Fruit fly (Drosophila melanogaster) whole organism, embryonic: Measurements from ENCODE around the gene dgt6.

Experiments used
- Abd-B ChIP-seq: fragments of 200-800 bp; sonication (Bioruptor generic); optimal IDR thresholded peaks from 2 replicates; lab custom pipeline; 2018; ENCODE audit warnings: missing biosample characterization, mild to moderate bottlenecking, missing genetic modification characterization, moderate library complexity
- B-H1 ChIP-seq: fragments of 200-800 bp; sonication (Bioruptor generic); IDR thresholded peaks from 3 replicates; pipeline ENCODE4 v1.3.6; 2022; ENCODE audit warnings: missing biosample characterization, missing genetic modification characterization
- Bdp1 ChIP-seq: fragments of 200-800 bp; sonication (Bioruptor generic); optimal IDR thresholded peaks from 3 replicates; lab custom pipeline; 2016; ENCODE audit warnings: missing biosample characterization, missing genetic modification characterization
- CG10543 ChIP-seq: fragments of 200-800 bp; sonication (Bioruptor generic); optimal IDR thresholded peaks from 3 replicates; lab custom pipeline; 2017; ENCODE audit warnings: missing biosample characterization, mild to moderate bottlenecking, missing genetic modification characterization, moderate library complexity
- CG12659 ChIP-seq: fragments of 200-800 bp; sonication (Bioruptor generic); optimal IDR thresholded peaks from 3 replicates; lab custom pipeline; 2017; ENCODE audit warnings: mild to moderate bottlenecking, missing biosample characterization, missing genetic modification reagents, missing genetic modification characterization
- CG13123 ChIP-seq: fragments of 200-800 bp; sonication (Bioruptor generic); optimal IDR thresholded peaks from 2 replicates; lab custom pipeline; 2016; ENCODE audit warnings: missing biosample characterization, missing genetic modification characterization
- CG14441 ChIP-seq: fragments of 200-800 bp; sonication (Bioruptor generic); IDR thresholded peaks from 2 replicates; pipeline ENCODE4 v1.3.6; 2022; ENCODE audit warnings: missing biosample characterization, missing genetic modification characterization
- CG14965 ChIP-seq: fragments of 200-800 bp; sonication (Bioruptor generic); optimal IDR thresholded peaks from 2 replicates; lab custom pipeline; 2016; ENCODE audit warnings: missing biosample characterization, missing genetic modification characterization, borderline replicate concordance
- CG1529 ChIP-seq: fragments of 200-800 bp; sonication (Bioruptor generic); optimal IDR thresholded peaks from 3 replicates; lab custom pipeline; 2018; ENCODE audit warnings: missing biosample characterization, missing genetic modification characterization
- CG17568 ChIP-seq: fragments of 200-800 bp; sonication (Bioruptor generic); optimal IDR thresholded peaks from 2 replicates; lab custom pipeline; 2018; ENCODE audit warnings: missing biosample characterization, mild to moderate bottlenecking, missing genetic modification characterization, moderate library complexity
- CG18476 ChIP-seq: fragments of 200-800 bp; sonication (Bioruptor generic); optimal IDR thresholded peaks from 2 replicates; lab custom pipeline; 2016; ENCODE audit warnings: missing biosample characterization, mild to moderate bottlenecking, missing genetic modification characterization
- CG32532 ChIP-seq: fragments of 200-800 bp; sonication (Bioruptor generic); IDR thresholded peaks from 2 replicates; pipeline ENCODE4 v1.3.6; 2022; ENCODE audit warnings: missing biosample characterization, missing genetic modification characterization
- CG3281 ChIP-seq: fragments of 200-800 bp; sonication (Bioruptor generic); optimal IDR thresholded peaks from 3 replicates; lab custom pipeline; 2017; ENCODE audit warnings: missing biosample characterization, mild to moderate bottlenecking, missing genetic modification characterization
- CG34376 ChIP-seq: fragments of 200-800 bp; sonication (Bioruptor generic); optimal IDR thresholded peaks from 2 replicates; lab custom pipeline; 2018; ENCODE audit warnings: missing biosample characterization, mild to moderate bottlenecking, missing genetic modification characterization
- CG4360 ChIP-seq: fragments of 200-800 bp; sonication (Bioruptor generic); IDR thresholded peaks from 2 replicates; pipeline ENCODE4 v1.3.6; 2022; ENCODE audit warnings: missing biosample characterization, missing genetic modification characterization
- CG4707 ChIP-seq: fragments of 200-800 bp; sonication (Bioruptor generic); optimal IDR thresholded peaks from 2 replicates; lab custom pipeline; 2018; ENCODE audit warnings: missing biosample characterization, mild to moderate bottlenecking, missing genetic modification characterization, moderate library complexity
- CG7928 ChIP-seq: fragments of 200-800 bp; sonication (Bioruptor generic); optimal IDR thresholded peaks from 2 replicates; lab custom pipeline; 2017; ENCODE audit warnings: missing biosample characterization, mild to moderate bottlenecking, missing genetic modification characterization
- CG8089 ChIP-seq: fragments of 200-800 bp; sonication (Bioruptor generic); optimal IDR thresholded peaks from 3 replicates; lab custom pipeline; 2016; ENCODE audit warnings: missing biosample characterization, missing genetic modification characterization
- CG9437 ChIP-seq: fragments of 200-800 bp; sonication (Bioruptor generic); optimal IDR thresholded peaks from 2 replicates; lab custom pipeline; 2018; ENCODE audit warnings: missing biosample characterization, mild to moderate bottlenecking, missing genetic modification characterization
- CTCF ChIP-seq: fragments of 200-800 bp; sonication (Bioruptor generic); optimal IDR thresholded peaks from 2 replicates; lab custom pipeline; 2017; ENCODE audit warnings: missing biosample characterization, mild to moderate bottlenecking, missing genetic modification characterization, moderate library complexity
- Dip2 ChIP-seq: fragments of 200-800 bp; sonication (Bioruptor generic); IDR thresholded peaks from 2 replicates; pipeline ENCODE4 v1.3.6; 2022; ENCODE audit warnings: missing biosample characterization, missing genetic modification characterization
- Dip3 ChIP-seq: fragments of 200-800 bp; sonication (Bioruptor generic); optimal IDR thresholded peaks from 3 replicates; lab custom pipeline; 2016; ENCODE audit warnings: missing biosample characterization, missing genetic modification characterization
- Ets65A ChIP-seq: fragments of 200-800 bp; sonication (Bioruptor generic); peaks from one replicate; lab custom pipeline; 2016; ENCODE audit warnings: missing biosample characterization, missing genetic modification characterization
- Gug ChIP-seq: fragments of 200-800 bp; sonication (Bioruptor generic); IDR thresholded peaks from 4 replicates; pipeline ENCODE4 v1.3.6; 2022; ENCODE audit warnings: missing biosample characterization, missing genetic modification characterization
- H15 ChIP-seq: fragments of 200-800 bp; sonication (Bioruptor generic); IDR thresholded peaks from 3 replicates; pipeline ENCODE4 v1.3.6; 2022; ENCODE audit warnings: missing biosample characterization, missing genetic modification characterization
- HLH4C ChIP-seq: fragments of 200-800 bp; sonication (Bioruptor generic); IDR thresholded peaks from 3 replicates; pipeline ENCODE4 v1.3.6; 2022; ENCODE audit warnings: missing biosample characterization, missing genetic modification characterization; ENCODE audit not compliant: partially characterized antibody
- Hey ChIP-seq: fragments of 200-800 bp; sonication (Bioruptor generic); optimal IDR thresholded peaks from 3 replicates; lab custom pipeline; 2018; ENCODE audit warnings: missing biosample characterization, mild to moderate bottlenecking, missing genetic modification characterization
- Lhr ChIP-seq: fragments of 200-800 bp; sonication (Bioruptor generic); optimal IDR thresholded peaks from 3 replicates; lab custom pipeline; 2017; ENCODE audit warnings: mild to moderate bottlenecking, missing biosample characterization, missing genetic modification reagents, missing genetic modification characterization
- MBD-R2 ChIP-seq: fragments of 200-800 bp; sonication (Bioruptor generic); IDR thresholded peaks from 2 replicates; pipeline ENCODE4 v1.3.6; 2022; ENCODE audit warnings: missing biosample characterization, missing genetic modification characterization
- Neu2 ChIP-seq: fragments of 200-800 bp; sonication (Bioruptor generic); optimal IDR thresholded peaks from 3 replicates; lab custom pipeline; 2016; ENCODE audit warnings: missing biosample characterization, missing genetic modification characterization, borderline replicate concordance
- Pdp1 ChIP-seq, 2 experiments: fragments of 200-800 bp; sonication (Bioruptor generic); optimal IDR thresholded peaks; 3 replicates each; lab custom pipeline; 2016; ENCODE audit warnings: missing biosample characterization in 2 of 2, missing genetic modification characterization in 2 of 2, mild to moderate bottlenecking in 1 of 2, moderate library complexity in 1 of 2
- Rfx ChIP-seq: fragments of 200-800 bp; sonication (Bioruptor generic); IDR thresholded peaks from 2 replicates; pipeline ENCODE4 v1.3.6; 2022; ENCODE audit warnings: missing biosample characterization, missing genetic modification characterization
- Trl ChIP-seq, 3 experiments: fragments of >200 bp in 2 of 3; fragments of 200-800 bp in 1 of 3; sonication (Bioruptor generic) in 1 of 3; optimal IDR thresholded peaks; 2 replicates in 1 of 3; 3 replicates in 2 of 3; lab custom pipeline; 2016 to 2017; ENCODE audit warnings: missing biosample characterization in 1 of 3, missing genetic modification characterization in 1 of 3
- aop ChIP-seq: fragments of 200-800 bp; sonication (Bioruptor generic); IDR thresholded peaks from 2 replicates; pipeline ENCODE4 v1.3.6; 2022; ENCODE audit warnings: missing biosample characterization, missing genetic modification characterization
- bbx ChIP-seq: fragments of 200-800 bp; sonication (Bioruptor generic); IDR thresholded peaks from 2 replicates; pipeline ENCODE4 v1.3.6; 2022; ENCODE audit warnings: missing biosample characterization, missing genetic modification characterization; ENCODE audit not compliant: partially characterized antibody
- cg ChIP-seq: fragments of 200-800 bp; sonication (Bioruptor generic); optimal IDR thresholded peaks from 3 replicates; lab custom pipeline; 2019; ENCODE audit warnings: missing biosample characterization, mild to moderate bottlenecking, missing genetic modification characterization, moderate library complexity
- cwo ChIP-seq: fragments of 200-800 bp; sonication (Bioruptor generic); optimal IDR thresholded peaks from 3 replicates; lab custom pipeline; 2017; ENCODE audit warnings: missing biosample characterization, missing genetic modification characterization, mild to moderate bottlenecking, moderate library complexity, missing genetic modification reagents
- esg ChIP-seq: fragments of 200-800 bp; sonication (Bioruptor generic); conservative IDR thresholded peaks from 2 replicates; pipeline ENCODE4 v1.3.6; 2022; ENCODE audit warnings: missing biosample characterization, missing genetic modification characterization
- gce ChIP-seq: fragments of 200-800 bp; sonication (Bioruptor generic); IDR thresholded peaks from 3 replicates; pipeline ENCODE4 v1.3.6; 2022; ENCODE audit warnings: missing biosample characterization, missing genetic modification characterization
- gro ChIP-seq: fragments of 200-800 bp; sonication (Bioruptor generic); optimal IDR thresholded peaks from 2 replicates; lab custom pipeline; 2016; ENCODE audit warnings: missing biosample characterization, missing genetic modification characterization
- hbn ChIP-seq: fragments of 200-800 bp; sonication (Bioruptor generic); IDR thresholded peaks from 2 replicates; pipeline ENCODE4 v1.3.6; 2022; ENCODE audit warnings: missing biosample characterization, missing genetic modification characterization; ENCODE audit not compliant: partially characterized antibody
- insv ChIP-seq, 2 experiments: fragments of 200-800 bp; sonication (Bioruptor generic); optimal IDR thresholded peaks; 3 replicates each; lab custom pipeline; 2016 to 2018; ENCODE audit warnings: missing biosample characterization in 2 of 2, missing genetic modification characterization in 2 of 2
- kah ChIP-seq: fragments of 200-800 bp; sonication (Bioruptor generic); optimal IDR thresholded peaks from 2 replicates; lab custom pipeline; 2018; ENCODE audit warnings: missing biosample characterization, mild to moderate bottlenecking, missing genetic modification characterization
- kni ChIP-seq: fragments of 200-800 bp; sonication (Bioruptor generic); optimal IDR thresholded peaks from 3 replicates; lab custom pipeline; 2017; ENCODE audit warnings: mild to moderate bottlenecking, missing biosample characterization, missing genetic modification reagents, missing genetic modification characterization
- mirr ChIP-seq: fragments of 200-800 bp; sonication (Bioruptor generic); optimal IDR thresholded peaks from 3 replicates; lab custom pipeline; 2018; ENCODE audit warnings: missing biosample characterization, mild to moderate bottlenecking, missing genetic modification characterization
- pum ChIP-seq: fragments of 200-800 bp; sonication (Bioruptor generic); optimal IDR thresholded peaks from 2 replicates; lab custom pipeline; 2016; ENCODE audit warnings: missing biosample characterization, missing genetic modification characterization
- sd ChIP-seq: fragments of 200-800 bp; sonication (Bioruptor generic); optimal IDR thresholded peaks from 3 replicates; lab custom pipeline; 2018; ENCODE audit warnings: missing biosample characterization, mild to moderate bottlenecking, missing genetic modification characterization, moderate library complexity
- tll ChIP-seq, 2 experiments: fragments of 200-800 bp in 1 of 2; fragments of >200 bp in 1 of 2; sonication (Bioruptor generic) in 1 of 2; optimal IDR thresholded peaks; 2 replicates each; lab custom pipeline; 2017 to 2019; ENCODE audit warnings: missing biosample characterization in 2 of 2, missing genetic modification characterization in 2 of 2, mild to moderate bottlenecking in 1 of 2, moderate library complexity in 1 of 2

Gene dgt6

DNA sequence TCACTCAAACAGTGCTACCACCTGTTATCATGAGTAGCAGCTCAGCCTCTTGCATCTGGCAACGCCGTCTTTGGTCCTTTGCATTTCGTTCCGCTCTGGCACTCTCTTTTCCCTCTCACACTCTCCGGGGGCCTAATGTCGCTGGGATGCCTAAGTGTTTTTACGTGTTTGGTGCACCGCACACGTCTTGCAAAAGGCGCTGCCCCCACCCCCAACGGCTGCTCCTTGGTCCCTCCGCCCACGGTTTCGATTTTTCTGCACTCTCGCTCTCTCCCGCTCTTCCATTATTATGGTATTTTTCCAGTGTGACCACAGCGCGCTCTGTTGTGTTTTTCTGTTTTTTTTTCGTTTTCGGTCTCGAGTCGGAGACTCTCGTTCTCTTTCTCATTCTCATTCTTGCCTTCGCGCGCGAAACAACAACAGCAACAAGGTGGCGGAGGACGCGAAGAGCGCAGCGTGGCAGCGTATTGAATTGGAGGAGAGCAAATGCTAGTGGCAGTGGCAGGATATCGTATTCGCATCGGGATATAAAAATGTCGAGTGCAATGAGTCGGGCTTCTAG, 42.8 kb downstream of the dgt6 start (continued):
- no peak for TF ChIP-seq Neu2 (GFP tag; lab: Kevin White, UChicago)
- no peak for TF ChIP-seq CG14441
- no peak for TF ChIP-seq CG7928 (GFP tag; lab: Kevin White, UChicago)

DNA sequence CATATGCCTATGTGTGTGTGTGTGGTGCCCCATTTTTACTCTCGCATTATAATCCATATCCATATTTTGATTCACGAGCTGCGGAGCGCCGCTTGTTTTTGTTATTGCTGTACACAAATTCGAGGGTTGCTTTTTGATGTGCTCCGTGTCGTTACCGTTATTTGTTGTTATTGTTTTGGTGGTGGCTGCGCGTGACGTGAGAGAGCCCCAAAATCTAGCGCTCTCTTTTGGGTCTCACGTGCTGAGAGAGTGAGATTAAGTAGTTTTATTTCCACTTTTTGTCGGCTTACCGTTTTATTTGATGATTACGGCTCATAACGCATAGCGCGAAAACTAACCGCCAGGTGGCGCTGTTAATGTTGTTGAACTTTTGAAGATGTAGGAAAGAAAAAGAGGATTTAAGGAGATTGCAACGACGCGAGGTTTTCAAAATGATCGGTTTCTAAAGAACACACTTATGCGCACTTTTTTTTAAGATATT, 43.4 kb downstream of the dgt6 start:
- peak; percentile 0 for TF ChIP-seq CG4707
- TF ChIP-seq CG32532 = no peak
- TF ChIP-seq aop (GFP tag; lab: Robert Waterston, UW) = no peak
- TF ChIP-seq esg = no peak
- TF ChIP-seq Dip3 (GFP tag; lab: Kevin White, UChicago) = no peak
- TF ChIP-seq cwo = peak; percentile 19
- no peak for TF ChIP-seq CG3281 (GFP tag; lab: Kevin White, UChicago)
- peak; percentile 53; the same call in 1 of the 3 replicates for TF ChIP-seq gce (GFP tag; lab: Robert Waterston, UW)
- TF ChIP-seq kah (GFP tag; lab: Kevin White, UChicago) = no peak
- TF ChIP-seq CG1529 (GFP tag; lab: Kevin White, UChicago) = peak; percentile 33
- no peak for TF ChIP-seq pum (GFP tag; lab: Kevin White, UChicago)
- TF ChIP-seq CG14965 (GFP tag; lab: Kevin White, UChicago) = peak; percentile 74
- TF ChIP-seq mirr (GFP tag; lab: Kevin White, UChicago) = peak; percentile 19
- TF ChIP-seq HLH4C = no peak
- TF ChIP-seq Trl (optimal IDR thresholded peaks at IDR 0.05; lab: Kevin White, UChicago) = peak; percentile 79 to 83
- TF ChIP-seq Trl (GFP tag; optimal IDR thresholded peaks at IDR 0.05; lab: Kevin White, UChicago) = no peak
- no peak for TF ChIP-seq Bdp1 (GFP tag; lab: Kevin White, UChicago)
- TF ChIP-seq Rfx (GFP tag; lab: Robert Waterston, UW) = no peak
- no peak for TF ChIP-seq CG10543 (GFP tag; lab: Kevin White, UChicago)
- TF ChIP-seq CTCF (GFP tag; lab: Kevin White, UChicago) = peak; percentile 91
- no peak; the same call in 1 of the 2 replicates for TF ChIP-seq hbn (GFP tag; lab: Robert Waterston, UW)
- TF ChIP-seq CG12659 = peak; percentile 0
- TF ChIP-seq Abd-B (GFP tag; lab: Kevin White, UChicago) = peak; percentile 22
- TF ChIP-seq cg (GFP tag; lab: Kevin White, UChicago) = peak; percentile 57
- no peak for TF ChIP-seq Hey (tag; lab: Kevin White, UChicago)
- TF ChIP-seq insv (GFP tag; optimal IDR thresholded peaks at IDR 0.05; lab: Kevin White, UChicago) = no peak
- TF ChIP-seq CG18476 = no peak
- TF ChIP-seq tll (GFP tag; optimal IDR thresholded peaks at IDR 0.05; lab: Kevin White, UChicago) = no peak
- TF ChIP-seq H15 (GFP tag; lab: Robert Waterston, UW) = no peak
- TF ChIP-seq Ets65A = peak; percentile 54
- peak; percentile 88 for TF ChIP-seq kni
- peak; percentile 37 for TF ChIP-seq CG9437 (GFP tag; lab: Kevin White, UChicago)
- no peak for TF ChIP-seq Dip2 (GFP tag; lab: Robert Waterston, UW)
- TF ChIP-seq CG8089 = no peak
- no peak for TF ChIP-seq MBD-R2 (GFP tag; lab: Robert Waterston, UW)
- peak; percentile 85 for TF ChIP-seq CG4360 (GFP tag; lab: Robert Waterston, UW)
- TF ChIP-seq CG34376 (GFP tag; lab: Kevin White, UChicago) = no peak
- TF ChIP-seq gro (GFP tag; lab: Kevin White, UChicago) = no peak
- no peak for TF ChIP-seq Gug (GFP tag; lab: Robert Waterston, UW)
- TF ChIP-seq Pdp1 (GFP tag; optimal IDR thresholded peaks at IDR 0.05; lab: Kevin White, UChicago) = peak in 1 of 2 experiments; percentile 5
- no peak for TF ChIP-seq CG13123 (GFP tag; lab: Kevin White, UChicago)
- TF ChIP-seq B-H1 (GFP tag; lab: Robert Waterston, UW) = no peak
- TF ChIP-seq bbx = peak; percentile 27; the same call in 1 of the 2 replicates
- TF ChIP-seq sd (tag; lab: Kevin White, UChicago) = no peak
- no peak for TF ChIP-seq Lhr (GFP tag; lab: Kevin White, UChicago)
- TF ChIP-seq CG17568 (GFP tag; lab: Kevin White, UChicago) = peak; percentile 4
